Worm (Caenorhabditis elegans) whole organism, young adult: ENCODE data around the gene F14D2.19.
A peak's percentile ranks its signal among the peaks of the same experiment; 100 is the strongest.
"Not testable (repeated sequence)": the region's sequence is repeated elsewhere in the genome, so short reads cannot be mapped to it uniquely, and the experiment has no call there.

Experiments used
- F22D6.2 ChIP-seq: sonication (generic microtip); optimal IDR thresholded peaks from 2 replicates; lab custom pipeline; 2016; ENCODE audit warnings: mild to moderate bottlenecking, missing genetic modification characterization, missing compliant biosample characterization
- F23B12.7 ChIP-seq: sonication (generic microtip); optimal IDR thresholded peaks from 2 replicates; lab custom pipeline; 2017; ENCODE audit warnings: missing genetic modification characterization, mild to moderate bottlenecking, missing compliant biosample characterization, antibody characterized with exemption, moderate library complexity; ENCODE audit not compliant: insufficient read depth
- F37B4.10 ChIP-seq: fragments of 200-800 bp; sonication (Bioruptor generic); IDR thresholded peaks from 2 replicates; pipeline ENCODE4 v1.3.6; 2022; ENCODE audit warnings: missing genetic modification characterization, missing compliant biosample characterization
- T07F8.4 ChIP-seq: sonication (generic microtip); optimal IDR thresholded peaks from 2 replicates; lab custom pipeline; 2016; ENCODE audit warnings: mild to moderate bottlenecking, missing genetic modification characterization, moderate library complexity, missing compliant biosample characterization
- akir-1 ChIP-seq: fragments of 200-800 bp; sonication (Bioruptor generic); optimal IDR thresholded peaks from 2 replicates; lab custom pipeline; 2018; ENCODE audit warnings: mild to moderate bottlenecking, missing genetic modification characterization, moderate library complexity, missing compliant biosample characterization
- aptf-3 ChIP-seq: fragments of 200-800 bp; sonication (Bioruptor generic); IDR thresholded peaks from 2 replicates; pipeline ENCODE4 v1.3.6; 2022; ENCODE audit warnings: missing genetic modification characterization, missing compliant biosample characterization
- athp-1 ChIP-seq: sonication (generic microtip); optimal IDR thresholded peaks from 2 replicates; lab custom pipeline; 2017; ENCODE audit warnings: mild to moderate bottlenecking, missing genetic modification characterization, missing compliant biosample characterization
- ccch-3 ChIP-seq: fragments of 200-800 bp; sonication (Bioruptor generic); optimal IDR thresholded peaks from 2 replicates; lab custom pipeline; 2018; ENCODE audit warnings: mild to moderate bottlenecking, missing genetic modification characterization, missing compliant biosample characterization
- cebp-1 ChIP-seq, 2 experiments: fragments of 200-800 bp in 1 of 2; sonication (Bioruptor generic) in 1 of 2; sonication (generic microtip) in 1 of 2; IDR thresholded peaks in 1 of 2; optimal IDR thresholded peaks in 1 of 2; 2 replicates each; pipeline versions ENCODE4 v1.3.6 to Lab custom; 2017 to 2022; ENCODE audit warnings: missing compliant biosample characterization in 2 of 2, missing genetic modification characterization in 2 of 2, mild to moderate bottlenecking in 1 of 2, missing genetic modification reagents in 1 of 2, moderate library complexity in 1 of 2
- ceh-27 ChIP-seq: fragments of 200-800 bp; sonication (Bioruptor generic); optimal IDR thresholded peaks from 2 replicates; lab custom pipeline; 2018; ENCODE audit warnings: mild to moderate bottlenecking, missing genetic modification characterization, moderate library complexity, missing compliant biosample characterization
- ceh-58 ChIP-seq: fragments of 200-800 bp; sonication (Bioruptor generic); IDR thresholded peaks from 2 replicates; pipeline ENCODE4 v1.3.6; 2022; ENCODE audit warnings: missing genetic modification characterization, missing compliant biosample characterization
- chd-7 ChIP-seq: sonication (generic microtip); optimal IDR thresholded peaks from 2 replicates; lab custom pipeline; 2016; ENCODE audit warnings: mild to moderate bottlenecking, missing genetic modification characterization, moderate library complexity, missing compliant biosample characterization
- hmg-20 ChIP-seq: fragments of 200-800 bp; sonication (Bioruptor generic); IDR thresholded peaks from 2 replicates; pipeline ENCODE4 v1.3.6; 2022; ENCODE audit warnings: missing genetic modification reagents, missing genetic modification characterization, missing compliant biosample characterization
- lin-35 ChIP-seq, 3 experiments: fragments of 150-350 bp in 2 of 3; sonication (generic microtip) in 1 of 3; optimal IDR thresholded peaks; 2 replicates each; lab custom pipeline; 2014 to 2018; ENCODE audit warnings: missing biosample characterization in 3 of 3, missing genetic modification characterization in 3 of 3, missing genetic modification reagents in 3 of 3
- lin-40 ChIP-seq: sonication (generic microtip); optimal IDR thresholded peaks from 2 replicates; lab custom pipeline; 2016; ENCODE audit warnings: missing genetic modification characterization, mild to moderate bottlenecking, missing compliant biosample characterization, missing genotype, missing genetic modification reagents
- lin-54 ChIP-seq: fragments of 200-800 bp; sonication (Bioruptor generic); optimal IDR thresholded peaks from 2 replicates; lab custom pipeline; 2018; ENCODE audit warnings: mild to moderate bottlenecking, missing genetic modification characterization, missing compliant biosample characterization
- lsl-1 ChIP-seq: fragments of 200-800 bp; sonication (Bioruptor generic); optimal IDR thresholded peaks from 2 replicates; lab custom pipeline; 2018; ENCODE audit warnings: mild to moderate bottlenecking, missing genetic modification characterization, moderate library complexity, missing compliant biosample characterization
- madf-6 ChIP-seq: fragments of 200-800 bp; sonication (Bioruptor generic); IDR thresholded peaks from 2 replicates; pipeline ENCODE4 v1.3.6; 2022; ENCODE audit warnings: missing genetic modification reagents, missing genetic modification characterization, missing compliant biosample characterization
- nhr-27 ChIP-seq: fragments of 200-800 bp; sonication (Bioruptor generic); optimal IDR thresholded peaks from 2 replicates; lab custom pipeline; 2018; ENCODE audit warnings: mild to moderate bottlenecking, missing genetic modification characterization, moderate library complexity, missing compliant biosample characterization
- nhr-80 ChIP-seq: sonication (generic microtip); optimal IDR thresholded peaks from 2 replicates; lab custom pipeline; 2016; ENCODE audit warnings: missing genetic modification characterization, missing compliant biosample characterization
- nhr-90 ChIP-seq: sonication (generic microtip); optimal IDR thresholded peaks from 2 replicates; lab custom pipeline; 2016; ENCODE audit warnings: missing genotype, mild to moderate bottlenecking, missing genetic modification characterization, missing compliant biosample characterization
- rec-8 ChIP-seq, 2 experiments: sonication (generic microtip); optimal IDR thresholded peaks; 2 replicates each; lab custom pipeline; 2016; ENCODE audit warnings: mild to moderate bottlenecking in 2 of 2, missing genetic modification characterization in 2 of 2, missing genetic modification reagents in 2 of 2, missing genotype in 2 of 2, missing biosample characterization in 1 of 2, missing compliant biosample characterization in 1 of 2, moderate library complexity in 1 of 2
- rpc-1 ChIP-seq, 2 experiments: fragments of 150-350 bp in 1 of 2; sonication (generic microtip) in 1 of 2; optimal IDR thresholded peaks; 2 replicates each; lab custom pipeline; 2014 to 2018; ENCODE audit warnings: missing biosample characterization in 1 of 2, missing genetic modification characterization in 1 of 2, missing genetic modification reagents in 1 of 2, missing genotype in 1 of 2
- snpc-4 ChIP-seq, 5 experiments: fragments of 150-350 bp in 1 of 5; sonication (generic microtip) in 4 of 5; optimal IDR thresholded peaks; 2 replicates each; lab custom pipeline; 2014 to 2018; ENCODE audit warnings: missing genetic modification characterization in 5 of 5, missing biosample characterization in 3 of 5, antibody characterized with exemption in 2 of 5, mild to moderate bottlenecking in 2 of 5, missing compliant biosample characterization in 2 of 5, missing genotype in 2 of 5, moderate library complexity in 2 of 5, missing genetic modification reagents in 1 of 5
- tbp1 ChIP-seq: fragments of 200-800 bp; sonication (Bioruptor generic); optimal IDR thresholded peaks from 2 replicates; lab custom pipeline; 2018; ENCODE audit warnings: mild to moderate bottlenecking, missing genetic modification characterization, missing compliant biosample characterization
- unc-130 ChIP-seq: sonication (generic microtip); optimal IDR thresholded peaks from 2 replicates; lab custom pipeline; 2016; ENCODE audit warnings: missing genetic modification reagents, missing genetic modification characterization, missing compliant biosample characterization
- xnd-1 ChIP-seq: sonication (generic microtip); optimal IDR thresholded peaks from 2 replicates; lab custom pipeline; 2016; ENCODE audit warnings: missing genotype, missing genetic modification reagents, missing genetic modification characterization, missing compliant biosample characterization
- ztf-3 ChIP-seq: fragments of 200-800 bp; sonication (Bioruptor generic); optimal IDR thresholded peaks from 2 replicates; lab custom pipeline; 2018; ENCODE audit warnings: mild to moderate bottlenecking, missing genetic modification characterization, missing compliant biosample characterization

The F14D2.19 gene

ce11 chrII:3296644-3297043 is 40.3 kb downstream of the F14D2.19 start, which contains the start of gene btb-16:
TSS of gene btb-16 (plus strand) at chrII:3296883.
- TF ChIP-seq hmg-20 (GFP tag; lab: Robert Waterston, UW): no peak
- TF ChIP-seq snpc-4 (GFP tag; optimal IDR thresholded peaks at IDR 0.05; lab: Kevin White, UChicago): no peak
- no peak for TF ChIP-seq snpc-4 (tag; optimal IDR thresholded peaks at IDR 0.05; lab: Kevin White, UChicago)
- TF ChIP-seq athp-1 (tag; lab: Kevin White, UChicago): no peak
- peak; percentile 36 for TF ChIP-seq nhr-80 (tag; lab: Kevin White, UChicago)
- TF ChIP-seq lin-54 (GFP tag; lab: Kevin White, UChicago): no peak
- no peak for TF ChIP-seq T07F8.4 (tag; lab: Kevin White, UChicago)
- no peak for TF ChIP-seq cebp-1 (GFP tag; IDR thresholded peaks at IDR 0.05; lab: Robert Waterston, UW)
- no peak for TF ChIP-seq cebp-1 (tag; optimal IDR thresholded peaks at IDR 0.05; lab: Kevin White, UChicago)
- no peak for TF ChIP-seq lin-35 (GFP tag; optimal IDR thresholded peaks at IDR 0.05; lab: Kevin White, UChicago)

DNA sequence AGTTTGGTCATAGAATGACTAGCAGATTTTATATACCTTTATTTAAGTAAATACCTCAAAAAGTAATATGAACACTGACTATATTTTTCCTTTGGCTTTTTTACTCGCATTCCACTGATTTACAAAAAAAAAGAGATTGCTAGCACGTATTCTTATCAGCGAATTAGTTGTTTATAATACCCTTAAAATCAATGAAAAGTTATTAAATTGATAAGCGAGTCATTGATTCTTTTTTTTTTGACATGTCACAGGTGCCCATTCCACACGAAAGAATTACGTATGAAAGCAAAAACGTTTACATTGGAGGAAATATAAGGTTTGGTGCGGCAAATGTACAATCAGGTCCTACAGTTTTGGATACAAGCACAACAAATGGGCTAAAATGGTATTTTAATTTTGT is 41.7 kb downstream of the F14D2.19 start, which contains the start of gene btb-17:
btb-17 (plus strand) TSS at position 213 of the 400 bp plus-strand sequence.
- peak; percentile 35 for TF ChIP-seq nhr-80 (tag; lab: Kevin White, UChicago)
- no peak for TF ChIP-seq rpc-1 (optimal IDR thresholded peaks at IDR 0.05; lab: Kevin White, UChicago)
- no peak for TF ChIP-seq rpc-1 (tag; optimal IDR thresholded peaks at IDR 0.05; lab: Kevin White, UChicago)
- TF ChIP-seq ccch-3 (GFP tag; lab: Kevin White, UChicago): no peak
- TF ChIP-seq nhr-27 (tag; lab: Kevin White, UChicago): no peak
- no peak for TF ChIP-seq madf-6
- TF ChIP-seq akir-1 (GFP tag; lab: Kevin White, UChicago): no peak

ce11 chrII:3290544-3290943 is 46.4 kb downstream of the F14D2.19 start, which contains the start of gene F39E9.14:
TSS of gene F39E9.14 (minus strand) at chrII:3290644.
- not testable (repeated sequence) for TF ChIP-seq lin-54 (GFP tag; lab: Kevin White, UChicago); tbp1 (GFP tag; lab: Kevin White, UChicago); lin-40 (tag; lab: Kevin White, UChicago)

DNA sequence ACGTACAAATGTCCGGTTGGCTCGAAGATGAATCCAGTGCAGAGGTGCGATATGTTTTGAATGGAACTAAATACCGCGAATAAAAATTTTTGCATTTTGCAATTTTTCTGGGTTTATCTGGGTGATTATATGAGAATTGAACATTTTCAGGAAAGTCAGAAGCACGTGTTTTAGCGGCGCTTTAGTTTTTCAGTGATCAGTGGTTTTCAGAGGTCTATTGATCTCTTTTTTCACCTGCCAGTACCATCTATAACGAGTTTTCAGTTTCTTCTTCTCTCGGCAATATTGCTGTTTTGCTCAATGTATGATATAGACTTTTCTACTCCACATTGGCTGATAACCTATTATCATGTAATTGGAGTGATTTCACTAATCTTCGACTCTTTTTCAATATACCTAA is 49.9 kb downstream of the F14D2.19 start, which contains the start of gene sri-63:
sri-63 (plus strand) TSS at position 301 of the 400 bp plus-strand sequence.
- no peak for TF ChIP-seq nhr-90 (tag; lab: Kevin White, UChicago)
- TF ChIP-seq F37B4.10 (GFP tag; lab: Robert Waterston, UW): no peak
- TF ChIP-seq hmg-20 (GFP tag; lab: Robert Waterston, UW): no peak
- TF ChIP-seq F22D6.2 (tag; lab: Kevin White, UChicago): no peak
- no peak for TF ChIP-seq F23B12.7
- TF ChIP-seq ztf-3 (GFP tag; lab: Kevin White, UChicago): no peak
- TF ChIP-seq cebp-1 (GFP tag; IDR thresholded peaks at IDR 0.05; lab: Robert Waterston, UW): no peak
- no peak for TF ChIP-seq cebp-1 (tag; optimal IDR thresholded peaks at IDR 0.05; lab: Kevin White, UChicago)
- no peak for TF ChIP-seq rec-8 (tag; optimal IDR thresholded peaks at IDR 0.05; lab: Kevin White, UChicago)
- no peak for TF ChIP-seq chd-7 (tag; lab: Kevin White, UChicago)
- no peak for TF ChIP-seq ceh-58 (GFP tag; lab: Robert Waterston, UW)
- no peak for TF ChIP-seq lsl-1
- no peak for TF ChIP-seq xnd-1 (tag; lab: Kevin White, UChicago)
- no peak for TF ChIP-seq aptf-3 (GFP tag; lab: Robert Waterston, UW)
- TF ChIP-seq ceh-27 (GFP tag; lab: Kevin White, UChicago): no peak
- no peak for TF ChIP-seq unc-130 (GFP tag; lab: Kevin White, UChicago)
